Worm (Caenorhabditis elegans): Measurements from ENCODE around the gene chil-17.

Gene chil-17

DNA sequence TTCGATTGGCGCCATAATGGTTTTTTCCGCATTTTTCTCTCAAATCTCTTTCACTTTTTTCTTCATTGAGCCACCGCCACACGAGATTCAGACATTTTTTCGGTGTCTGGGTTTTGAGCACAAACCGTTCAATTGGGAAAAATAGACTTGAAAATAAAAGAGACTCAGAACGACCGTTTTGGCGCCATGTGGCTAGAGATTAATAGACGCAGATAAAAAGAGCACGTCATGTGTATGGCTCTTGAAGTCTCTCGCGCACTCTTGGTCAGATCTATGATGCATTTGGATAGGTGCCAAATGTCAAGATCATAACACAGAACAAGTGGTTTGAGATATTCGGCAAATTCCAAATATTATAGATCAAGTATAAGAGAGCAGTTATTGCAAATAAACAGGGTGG lies 41.5 kb upstream of the chil-17 start:
- no peak for TF ChIP-seq lsy-12 (tag; optimal IDR thresholded peaks at IDR 0.05)
- TF ChIP-seq pha-4 (tag; optimal IDR thresholded peaks at IDR 0.05): peak; percentile 73

DNA sequence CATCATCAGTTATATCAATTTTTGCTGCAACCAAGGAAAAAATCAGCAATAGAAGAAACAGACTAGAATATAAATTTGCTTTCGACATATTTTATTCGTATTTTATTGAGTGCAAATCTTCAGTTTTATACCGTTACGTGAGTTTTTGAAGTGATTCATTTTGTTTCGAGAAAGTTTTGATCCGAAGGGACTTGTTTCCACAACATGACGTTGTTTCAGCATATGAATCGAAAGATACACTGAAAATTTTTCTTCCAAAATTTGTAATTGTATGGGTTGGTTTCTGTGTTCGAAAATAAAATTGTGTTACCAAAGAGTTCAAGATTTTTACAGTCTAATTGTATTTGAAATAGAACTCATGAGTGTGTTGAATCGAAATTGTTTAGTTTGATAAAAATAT lies 40.0 kb upstream of the chil-17 start, which contains the start of gene T19H5.7:
TSS of gene T19H5.7 (minus strand) at position 101 of the 400 bp plus-strand sequence.
- TF ChIP-seq ZK546.5 (tag; optimal IDR thresholded peaks at IDR 0.05) (no peak), egl-27 (tag; optimal IDR thresholded peaks at IDR 0.05) (no peak), ama-1 (optimal IDR thresholded peaks at IDR 0.05) (no peak), ceh-82 (tag; optimal IDR thresholded peaks at IDR 0.05) (no peak), nhr-11 (tag; optimal IDR thresholded peaks at IDR 0.05) (no peak), nhr-237 (tag; optimal IDR thresholded peaks at IDR 0.05) (no peak), ceh-16 (tag; optimal IDR thresholded peaks at IDR 0.05) (no peak), nhr-28 (tag; optimal IDR thresholded peaks at IDR 0.05) (no peak), pqm-1 (tag; optimal IDR thresholded peaks at IDR 0.05) (no peak), snpc-4 (tag; optimal IDR thresholded peaks at IDR 0.05) (no peak), eor-1 (tag; optimal IDR thresholded peaks at IDR 0.05) (no peak), pha-4 (tag; optimal IDR thresholded peaks at IDR 0.05) (no peak), nhr-67 (tag; optimal IDR thresholded peaks at IDR 0.05) (no peak), skn-1 (tag; optimal IDR thresholded peaks at IDR 0.05) (no peak)

DNA sequence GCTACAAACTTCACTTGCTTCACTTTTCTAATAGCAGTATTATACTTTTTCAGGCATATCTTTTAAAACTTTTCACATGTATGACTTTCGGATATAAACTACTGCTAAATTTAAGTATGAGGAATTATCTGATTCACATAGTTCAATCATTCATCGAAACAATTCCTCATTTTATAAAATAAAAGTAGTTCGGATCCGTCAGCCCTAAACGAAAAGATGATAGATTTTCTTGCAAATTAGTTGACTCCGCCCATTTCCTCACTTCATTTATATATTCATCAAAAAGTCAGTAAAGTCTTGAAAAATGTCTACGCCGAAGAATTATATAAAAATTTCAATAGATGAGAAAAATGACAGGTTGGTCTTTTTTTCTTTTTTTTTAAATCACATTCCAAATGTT lies 37.6 kb upstream of the chil-17 start, which contains the start of gene chil-27:
TSS of gene chil-27 (plus strand) at position 301 of the 400 bp plus-strand sequence.
- no peak for TF ChIP-seq lin-15B (tag; optimal IDR thresholded peaks at IDR 0.05)

DNA sequence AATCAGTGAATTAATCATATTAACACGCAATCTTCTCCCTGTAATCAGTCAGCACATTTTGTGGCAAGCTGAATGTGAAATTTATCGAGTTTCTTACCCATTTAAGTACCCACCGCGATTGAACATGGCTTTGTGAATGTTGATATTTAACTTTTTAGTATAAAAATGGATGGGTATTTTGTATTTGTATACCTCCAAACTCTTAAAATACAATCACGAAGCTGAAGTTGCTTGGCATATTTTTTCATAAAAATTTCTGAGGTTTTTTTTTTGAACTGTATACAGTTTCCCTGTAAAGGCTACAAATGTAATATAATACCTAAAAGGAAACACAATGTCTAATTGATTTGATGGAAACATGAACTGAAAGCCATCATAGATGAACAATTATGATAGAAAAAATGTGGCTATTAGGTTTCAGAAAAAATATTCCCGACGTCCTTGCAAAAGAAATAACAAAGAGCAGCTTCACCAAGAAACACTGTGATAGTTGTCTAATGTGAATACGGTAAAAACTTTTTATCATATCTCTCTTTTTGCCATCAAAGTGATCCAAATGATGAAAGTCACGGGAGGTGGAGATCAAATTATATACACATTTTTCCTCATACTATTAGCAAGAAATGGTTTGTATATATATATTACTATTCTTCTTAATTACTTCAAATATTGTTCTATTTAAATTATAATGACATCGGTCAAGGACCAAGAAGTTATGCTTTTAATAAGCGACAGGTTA lies 34.6 kb upstream of the chil-17 start, which contains the start of the genes chil-25 and chil-26:
TSS of gene chil-25 (minus strand) at position 101 of the 739 bp plus-strand sequence.
TSS of gene chil-26 (plus strand) at position 689 of the 739 bp plus-strand sequence.
- TF ChIP-seq ceh-9 (tag; optimal IDR thresholded peaks at IDR 0.05) (no peak), R02D3.7 (tag; optimal IDR thresholded peaks at IDR 0.05) (no peak), nhr-23 (tag; optimal IDR thresholded peaks at IDR 0.05) (no peak), lin-15B (tag; optimal IDR thresholded peaks at IDR 0.05) (no peak), nhr-77 (tag; optimal IDR thresholded peaks at IDR 0.05) (no peak), elt-3 (tag; optimal IDR thresholded peaks at IDR 0.05) (no peak), unc-62 (GFP tag; optimal IDR thresholded peaks at IDR 0.05) (no peak), mdl-1 (tag; optimal IDR thresholded peaks at IDR 0.05) (no peak), unc-39 (tag; optimal IDR thresholded peaks at IDR 0.05) (no peak), nhr-12 (tag; optimal IDR thresholded peaks at IDR 0.05) (no peak), fos-1 (tag; optimal IDR thresholded peaks at IDR 0.05) (no peak), fkh-10 (GFP tag; optimal IDR thresholded peaks at IDR 0.05) (no peak), ztf-11 (tag; optimal IDR thresholded peaks at IDR 0.05) (no peak), ZK546.5 (tag; optimal IDR thresholded peaks at IDR 0.05) (no peak), egl-5 (tag; optimal IDR thresholded peaks at IDR 0.05) (no peak)

DNA sequence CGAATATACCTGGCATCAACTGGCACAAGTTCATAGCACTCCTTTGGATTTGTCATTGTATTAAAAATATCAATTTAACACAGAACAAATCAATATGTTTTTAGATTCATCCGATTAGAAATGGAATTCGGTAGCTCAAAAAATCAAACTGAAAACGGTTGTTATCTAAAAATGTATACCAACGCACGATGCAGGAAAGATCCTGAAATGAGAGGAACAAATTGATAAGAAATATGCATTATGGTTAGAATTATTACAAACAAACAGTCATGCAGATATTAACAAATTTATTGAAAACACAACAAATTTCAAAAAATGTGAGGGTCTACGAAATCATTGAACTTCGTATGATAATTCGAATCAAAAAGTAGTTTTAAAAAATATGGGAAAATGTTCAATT lies 30.1 kb upstream of the chil-17 start, which contains the start of gene T19H5.6:
TSS of gene T19H5.6 (minus strand) at position 195 of the 400 bp plus-strand sequence.
- TF ChIP-seq pqm-1 (tag; optimal IDR thresholded peaks at IDR 0.05) (peak; percentile 52), ceh-9 (tag; optimal IDR thresholded peaks at IDR 0.05) (no peak), elt-2 (tag; optimal IDR thresholded peaks at IDR 0.05) (peak; percentile 71), ceh-28 (tag; optimal IDR thresholded peaks at IDR 0.05) (no peak), snpc-4 (tag; optimal IDR thresholded peaks at IDR 0.05) (no peak)

DNA sequence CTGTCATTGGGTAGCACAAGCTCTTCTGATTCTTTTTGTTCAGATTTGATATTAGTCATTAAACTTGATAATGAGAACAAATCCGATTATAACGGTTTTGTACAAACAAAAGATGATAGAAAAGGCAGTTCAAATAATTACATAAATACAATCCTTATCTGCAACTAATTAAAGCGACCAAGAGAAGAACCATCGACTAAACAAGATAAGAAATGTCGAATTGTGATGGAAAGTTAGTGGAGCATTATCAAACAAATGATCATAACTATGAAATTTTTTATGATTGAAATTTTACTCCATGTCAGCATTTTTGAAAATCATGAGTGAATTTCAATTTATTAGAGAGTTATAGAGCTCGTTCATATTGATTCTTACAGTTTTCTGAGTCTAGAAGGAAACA lies 28.5 kb upstream of the chil-17 start, which contains the start of gene chil-23:
TSS of gene chil-23 (minus strand) at position 198 of the 400 bp plus-strand sequence.
- TF ChIP-seq ztf-11 (tag; optimal IDR thresholded peaks at IDR 0.05): no peak
- no peak for TF ChIP-seq nhr-11 (tag; optimal IDR thresholded peaks at IDR 0.05)
- no peak for TF ChIP-seq elt-1 (tag; optimal IDR thresholded peaks at IDR 0.05)
- TF ChIP-seq ceh-82 (tag; optimal IDR thresholded peaks at IDR 0.05): no peak
- no peak for TF ChIP-seq fkh-10 (GFP tag; optimal IDR thresholded peaks at IDR 0.05)
- peak; percentile 49 for TF ChIP-seq pha-4 (tag; optimal IDR thresholded peaks at IDR 0.05)
- peak; percentile 97 for TF ChIP-seq pqm-1 (tag; optimal IDR thresholded peaks at IDR 0.05)
- no peak for TF ChIP-seq zag-1 (tag; optimal IDR thresholded peaks at IDR 0.05)
- TF ChIP-seq nhr-23 (tag; optimal IDR thresholded peaks at IDR 0.05): no peak
- TF ChIP-seq ama-1 (optimal IDR thresholded peaks at IDR 0.05): no peak
- no peak for TF ChIP-seq nfya-1 (tag; optimal IDR thresholded peaks at IDR 0.05; ENCODE audit: insufficient read depth)
- peak; percentile 82 for TF ChIP-seq jun-1 (tag; optimal IDR thresholded peaks at IDR 0.05)
- TF ChIP-seq mml-1 (tag; optimal IDR thresholded peaks at IDR 0.05): no peak
- TF ChIP-seq tbx-2 (tag; optimal IDR thresholded peaks at IDR 0.05): no peak
- no peak for TF ChIP-seq fos-1 (tag; optimal IDR thresholded peaks at IDR 0.05)
- TF ChIP-seq mdl-1 (tag; optimal IDR thresholded peaks at IDR 0.05): no peak
- TF ChIP-seq nhr-28 (tag; optimal IDR thresholded peaks at IDR 0.05): no peak
- TF ChIP-seq ceh-16 (tag; optimal IDR thresholded peaks at IDR 0.05): no peak
- no peak for TF ChIP-seq lin-15B (tag; optimal IDR thresholded peaks at IDR 0.05)
- no peak for TF ChIP-seq fkh-2 (tag; optimal IDR thresholded peaks at IDR 0.05)
- no peak for TF ChIP-seq ZK546.5 (tag; optimal IDR thresholded peaks at IDR 0.05)
- no peak for TF ChIP-seq lsy-12 (tag; optimal IDR thresholded peaks at IDR 0.05)
- TF ChIP-seq skn-1 (tag; optimal IDR thresholded peaks at IDR 0.05): no peak
- no peak for TF ChIP-seq nhr-25 (tag; optimal IDR thresholded peaks at IDR 0.05)
- no peak for TF ChIP-seq daf-12 (tag; optimal IDR thresholded peaks at IDR 0.05)
- no peak for TF ChIP-seq ceh-28 (tag; optimal IDR thresholded peaks at IDR 0.05)
- TF ChIP-seq nhr-77 (tag; optimal IDR thresholded peaks at IDR 0.05): no peak
- TF ChIP-seq elt-2 (tag; optimal IDR thresholded peaks at IDR 0.05): peak; percentile 96

All from whole organism, L3 larva.